Fruit fly (Drosophila melanogaster): Measurements from ENCODE around the gene CG42714.

CG42714 gene

dm6 chr3L:6217806-6218205, 16.1 kb downstream of the CG42714 start, which contains the start of gene LanA (continued):
- peak; percentile 7 for TF ChIP-seq gsb-n (tag; optimal IDR thresholded peaks at IDR 0.05)
- no peak for TF ChIP-seq Oli (tag; optimal IDR thresholded peaks at IDR 0.05)
- peak; percentile 87 for TF ChIP-seq Med (GFP tag)
- no peak for TF ChIP-seq klu (GFP tag; IDR thresholded peaks at IDR 0.05)
- no peak for TF ChIP-seq Nf-YB (GFP tag; optimal IDR thresholded peaks at IDR 0.05)
- TF ChIP-seq E2f1 (GFP tag; IDR thresholded peaks at IDR 0.05), result peak; percentile 46
- TF ChIP-seq Blimp-1 (GFP tag; optimal IDR thresholded peaks at IDR 0.05), result peak; percentile 65
- TF ChIP-seq CG4617 (GFP tag; optimal IDR thresholded peaks at IDR 0.05; ENCODE audit: borderline replicate concordance), result no peak
- no peak for TF ChIP-seq az2 (GFP tag; optimal IDR thresholded peaks at IDR 0.05)
- TF ChIP-seq Deaf1 (tag; optimal IDR thresholded peaks at IDR 0.05), result peak; percentile 98
- no peak for TF ChIP-seq CG6689 (GFP tag; IDR thresholded peaks at IDR 0.05)
- no peak for TF ChIP-seq CG7839 (tag; optimal IDR thresholded peaks at IDR 0.05)
- peak; percentile 32 for TF ChIP-seq CG1603 (tag; optimal IDR thresholded peaks at IDR 0.05)
- no peak for TF ChIP-seq CG3726 (GFP tag; IDR thresholded peaks at IDR 0.05)
- peak; percentile 34 for TF ChIP-seq CG7745 (tag; optimal IDR thresholded peaks at IDR 0.05)
- TF ChIP-seq CG33557 (GFP tag; optimal IDR thresholded peaks at IDR 0.05), result peak; percentile 12
- peak; percentile 41 for TF ChIP-seq CG10431 (GFP tag; optimal IDR thresholded peaks at IDR 0.05)
- TF ChIP-seq fd64A (GFP tag; optimal IDR thresholded peaks at IDR 0.05), result peak; percentile 21
- no peak for TF ChIP-seq vfl (GFP tag; optimal IDR thresholded peaks at IDR 0.05)
- TF ChIP-seq Trl (optimal IDR thresholded peaks at IDR 0.05), result no peak
- TF ChIP-seq Trl (GFP tag; optimal IDR thresholded peaks at IDR 0.05), result no peak
- no peak for TF ChIP-seq CG31365 (tag; optimal IDR thresholded peaks at IDR 0.05)
- 0 out of 2 replicates have a peak, but pooled peaks have one; percentile 26 for TF ChIP-seq Xrp1 (GFP tag; IDR thresholded peaks at IDR 0.05)
- no peak for TF ChIP-seq CG2678 (tag; optimal IDR thresholded peaks at IDR 0.05)
- TF ChIP-seq Dp (GFP tag; optimal IDR thresholded peaks at IDR 0.05), result no peak
- peak; percentile 27 for TF ChIP-seq kah (GFP tag; optimal IDR thresholded peaks at IDR 0.05)
- no peak for TF ChIP-seq D19A (tag; optimal IDR thresholded peaks at IDR 0.05)
- TF ChIP-seq slou (GFP tag; optimal IDR thresholded peaks at IDR 0.05), result no peak
- no peak for TF ChIP-seq CG6272 (GFP tag; IDR thresholded peaks at IDR 0.05)
- peak; percentile 59 for TF ChIP-seq MTF-1 (GFP tag; optimal IDR thresholded peaks at IDR 0.05; ENCODE audit: borderline replicate concordance)
- TF ChIP-seq D (optimal IDR thresholded peaks at IDR 0.05), result no peak
- TF ChIP-seq D (GFP tag; optimal IDR thresholded peaks at IDR 0.05), result no peak
- TF ChIP-seq gce (GFP tag; IDR thresholded peaks at IDR 0.05), result 0 out of 3 replicates have a peak, but pooled peaks have one; percentile 46
- TF ChIP-seq CG43689 (GFP tag; IDR thresholded peaks at IDR 0.05), result no peak
- TF ChIP-seq bbx (GFP tag; IDR thresholded peaks at IDR 0.05; ENCODE audit: partially characterized antibody), result peak; percentile 61
- TF ChIP-seq caup (GFP tag; optimal IDR thresholded peaks at IDR 0.05; ENCODE audit: severe bottlenecking), result peak; percentile 32
- TF ChIP-seq Usf (GFP tag; optimal IDR thresholded peaks at IDR 0.05), result no peak
- TF ChIP-seq CG12744 (GFP tag; optimal IDR thresholded peaks at IDR 0.05), result peak; percentile 31
- TF ChIP-seq Doc3 (GFP tag; IDR thresholded peaks at IDR 0.05; ENCODE audit: partially characterized antibody), result no peak
- no peak for TF ChIP-seq Mes4 (GFP tag; optimal IDR thresholded peaks at IDR 0.05)
- TF ChIP-seq z (GFP tag; IDR thresholded peaks at IDR 0.05), result peak; percentile 28; the same call in 1 of the 3 replicates
- TF ChIP-seq CG11093 (GFP tag; IDR thresholded peaks at IDR 0.05), result no peak
- 0 out of 2 replicates have a peak, but pooled peaks have one; percentile 31 for TF ChIP-seq sens-2 (GFP tag; IDR thresholded peaks at IDR 0.05)
- TF ChIP-seq fd102C (GFP tag; optimal IDR thresholded peaks at IDR 0.05), result peak; percentile 60
- TF ChIP-seq p53 (GFP tag; optimal IDR thresholded peaks at IDR 0.05), result no peak
- no peak for TF ChIP-seq toy (GFP tag; IDR thresholded peaks at IDR 0.05)
- no peak for TF ChIP-seq PHDP (tag; optimal IDR thresholded peaks at IDR 0.05)
- no peak for TF ChIP-seq cas (GFP tag; IDR thresholded peaks at IDR 0.05)
- TF ChIP-seq ash1 (GFP tag; optimal IDR thresholded peaks at IDR 0.05), result no peak
- TF ChIP-seq CG13296 (GFP tag; optimal IDR thresholded peaks at IDR 0.05), result no peak
- TF ChIP-seq CHES-1-like (GFP tag; optimal IDR thresholded peaks at IDR 0.05), result peak; percentile 27
- TF ChIP-seq Ada2b (GFP tag; IDR thresholded peaks at IDR 0.05), result no peak
